Worm (Caenorhabditis elegans) whole organism, young adult: Measurements from ENCODE around the gene clec-187.
A peak's percentile ranks its signal among the peaks of the same experiment; 100 is the strongest.
"Not testable (repeated sequence)": the region's sequence is repeated elsewhere in the genome, so short reads cannot be mapped to it uniquely, and the experiment has no call there.

Experiments
- C17E4.6 ChIP-seq: fragments of 200-800 bp; sonication (Bioruptor generic); IDR thresholded peaks from 2 replicates; pipeline ENCODE4 v1.3.6; 2022; ENCODE audit warnings: missing genetic modification reagents, missing genetic modification characterization, missing compliant biosample characterization
- F10E7.11 ChIP-seq: sonication (generic microtip); optimal IDR thresholded peaks from 2 replicates; lab custom pipeline; 2017; ENCODE audit warnings: mild to moderate bottlenecking, missing genetic modification characterization, moderate library complexity, missing compliant biosample characterization
- F22D6.2 ChIP-seq: sonication (generic microtip); optimal IDR thresholded peaks from 2 replicates; lab custom pipeline; 2016; ENCODE audit warnings: mild to moderate bottlenecking, missing genetic modification characterization, missing compliant biosample characterization
- F37B4.10 ChIP-seq: fragments of 200-800 bp; sonication (Bioruptor generic); IDR thresholded peaks from 2 replicates; pipeline ENCODE4 v1.3.6; 2022; ENCODE audit warnings: missing genetic modification characterization, missing compliant biosample characterization
- F55B11.4 ChIP-seq: sonication (generic microtip); optimal IDR thresholded peaks from 2 replicates; lab custom pipeline; 2016; ENCODE audit warnings: missing compliant biosample characterization, missing genetic modification characterization, borderline replicate concordance; ENCODE audit not compliant: insufficient read depth
- K11D2.4 ChIP-seq: fragments of 200-800 bp; sonication (Bioruptor generic); IDR thresholded peaks from 2 replicates; pipeline ENCODE4 v1.3.6; 2022; ENCODE audit warnings: missing genetic modification reagents, missing genetic modification characterization, missing compliant biosample characterization
- T26A5.8 ChIP-seq: sonication (generic microtip); optimal IDR thresholded peaks from 2 replicates; lab custom pipeline; 2016; ENCODE audit warnings: missing genetic modification characterization, missing compliant biosample characterization
- Y53F4B.3 ChIP-seq: fragments of 200-800 bp; sonication (Bioruptor generic); IDR thresholded peaks from 2 replicates; pipeline ENCODE4 v1.3.6; 2022; ENCODE audit warnings: missing genetic modification reagents, missing genetic modification characterization, missing compliant biosample characterization
- akir-1 ChIP-seq: fragments of 200-800 bp; sonication (Bioruptor generic); optimal IDR thresholded peaks from 2 replicates; lab custom pipeline; 2018; ENCODE audit warnings: mild to moderate bottlenecking, missing genetic modification characterization, moderate library complexity, missing compliant biosample characterization
- ama-1 ChIP-seq, 3 experiments: fragments of 150-350 bp in 1 of 3; sonication (generic microtip) in 2 of 3; optimal IDR thresholded peaks; 2 replicates each; lab custom pipeline; 2014 to 2018; ENCODE audit warnings: missing biosample characterization in 2 of 3, missing genetic modification characterization in 2 of 3, missing genetic modification reagents in 2 of 3
- athp-1 ChIP-seq: sonication (generic microtip); optimal IDR thresholded peaks from 2 replicates; lab custom pipeline; 2017; ENCODE audit warnings: mild to moderate bottlenecking, missing genetic modification characterization, missing compliant biosample characterization
- attf-5 ChIP-seq: fragments of 200-800 bp; sonication (Bioruptor generic); optimal IDR thresholded peaks from 2 replicates; lab custom pipeline; 2018; ENCODE audit warnings: mild to moderate bottlenecking, missing genetic modification characterization, missing compliant biosample characterization
- ccch-3 ChIP-seq: fragments of 200-800 bp; sonication (Bioruptor generic); optimal IDR thresholded peaks from 2 replicates; lab custom pipeline; 2018; ENCODE audit warnings: mild to moderate bottlenecking, missing genetic modification characterization, missing compliant biosample characterization
- ceh-40 ChIP-seq: fragments of 200-800 bp; sonication (Bioruptor generic); IDR thresholded peaks from 2 replicates; pipeline ENCODE4 v1.3.6; 2022; ENCODE audit warnings: missing genetic modification characterization, missing compliant biosample characterization
- die-1 ChIP-seq: sonication (generic microtip); optimal IDR thresholded peaks from 2 replicates; lab custom pipeline; 2016; ENCODE audit warnings: missing genotype, mild to moderate bottlenecking, missing genetic modification characterization, missing compliant biosample characterization
- dpff-1 ChIP-seq: sonication (generic microtip); optimal IDR thresholded peaks from 2 replicates; lab custom pipeline; 2017; ENCODE audit warnings: mild to moderate bottlenecking, missing genetic modification characterization, missing compliant biosample characterization
- fkh-3 ChIP-seq: sonication (generic microtip); optimal IDR thresholded peaks from 2 replicates; lab custom pipeline; 2016; ENCODE audit warnings: mild to moderate bottlenecking, missing genetic modification characterization, missing compliant biosample characterization
- hlh-12 ChIP-seq: sonication (generic microtip); optimal IDR thresholded peaks from 2 replicates; lab custom pipeline; 2016; ENCODE audit warnings: missing genetic modification characterization, missing compliant biosample characterization
- hsf-1 ChIP-seq: fragments of 200-800 bp; sonication (Bioruptor generic); IDR thresholded peaks from 2 replicates; pipeline ENCODE4 v1.3.6; 2022; ENCODE audit warnings: missing genetic modification reagents, missing genetic modification characterization, missing compliant biosample characterization
- lin-26 ChIP-seq: fragments of 200-800 bp; sonication (Bioruptor generic); IDR thresholded peaks from 2 replicates; pipeline ENCODE4 v1.3.6; 2022; ENCODE audit warnings: missing genetic modification reagents, missing genetic modification characterization, missing compliant biosample characterization
- lsl-1 ChIP-seq: fragments of 200-800 bp; sonication (Bioruptor generic); optimal IDR thresholded peaks from 2 replicates; lab custom pipeline; 2018; ENCODE audit warnings: mild to moderate bottlenecking, missing genetic modification characterization, moderate library complexity, missing compliant biosample characterization
- madf-8 ChIP-seq: fragments of 200-800 bp; sonication (Bioruptor generic); conservative IDR thresholded peaks from 2 replicates; pipeline ENCODE4 v1.3.6; 2022; ENCODE audit warnings: missing genetic modification reagents, missing genetic modification characterization, missing compliant biosample characterization
- nfya-1 ChIP-seq: sonication (generic microtip); optimal IDR thresholded peaks from 2 replicates; lab custom pipeline; 2017; ENCODE audit warnings: antibody characterized with exemption, missing compliant biosample characterization, missing genetic modification characterization, borderline replicate concordance; ENCODE audit not compliant: insufficient read depth
- nfyb-1 ChIP-seq: fragments of 200-800 bp; sonication (Bioruptor generic); IDR thresholded peaks from 2 replicates; pipeline ENCODE4 v1.3.6; 2022; ENCODE audit warnings: missing genetic modification reagents, missing genetic modification characterization, missing compliant biosample characterization
- nhr-27 ChIP-seq: fragments of 200-800 bp; sonication (Bioruptor generic); optimal IDR thresholded peaks from 2 replicates; lab custom pipeline; 2018; ENCODE audit warnings: mild to moderate bottlenecking, missing genetic modification characterization, moderate library complexity, missing compliant biosample characterization
- nhr-80 ChIP-seq: sonication (generic microtip); optimal IDR thresholded peaks from 2 replicates; lab custom pipeline; 2016; ENCODE audit warnings: missing genetic modification characterization, missing compliant biosample characterization
- pha-4 ChIP-seq: fragments of 150-350 bp; sonication (generic microtip); optimal IDR thresholded peaks from 2 replicates; lab custom pipeline; 2014; ENCODE audit warnings: missing biosample characterization, missing genetic modification reagents, missing genetic modification characterization
- repo-1 ChIP-seq: sonication (generic microtip); optimal IDR thresholded peaks from 2 replicates; lab custom pipeline; 2017; ENCODE audit warnings: mild to moderate bottlenecking, missing genetic modification characterization, missing compliant biosample characterization
- rpc-1 ChIP-seq, 2 experiments: fragments of 150-350 bp in 1 of 2; sonication (generic microtip) in 1 of 2; optimal IDR thresholded peaks; 2 replicates each; lab custom pipeline; 2014 to 2018; ENCODE audit warnings: missing biosample characterization in 1 of 2, missing genetic modification characterization in 1 of 2, missing genetic modification reagents in 1 of 2, missing genotype in 1 of 2
- snpc-1.1 ChIP-seq: sonication (generic microtip); optimal IDR thresholded peaks from 2 replicates; lab custom pipeline; 2017; ENCODE audit warnings: missing genetic modification characterization, mild to moderate bottlenecking, missing compliant biosample characterization, antibody characterized with exemption, moderate library complexity, missing genotype, missing genetic modification reagents; ENCODE audit not compliant: insufficient read depth
- xnd-1 ChIP-seq: sonication (generic microtip); optimal IDR thresholded peaks from 2 replicates; lab custom pipeline; 2016; ENCODE audit warnings: missing genotype, missing genetic modification reagents, missing genetic modification characterization, missing compliant biosample characterization
- zim-3 ChIP-seq: sonication (generic microtip); optimal IDR thresholded peaks from 2 replicates; lab custom pipeline; 2017; ENCODE audit warnings: mild to moderate bottlenecking, missing genetic modification characterization, moderate library complexity, missing compliant biosample characterization
- ztf-6 ChIP-seq: fragments of 200-800 bp; sonication (Bioruptor generic); IDR thresholded peaks from 2 replicates; pipeline ENCODE4 v1.3.6; 2022; ENCODE audit warnings: missing genetic modification reagents, missing genetic modification characterization, missing compliant biosample characterization

Gene clec-187

DNA sequence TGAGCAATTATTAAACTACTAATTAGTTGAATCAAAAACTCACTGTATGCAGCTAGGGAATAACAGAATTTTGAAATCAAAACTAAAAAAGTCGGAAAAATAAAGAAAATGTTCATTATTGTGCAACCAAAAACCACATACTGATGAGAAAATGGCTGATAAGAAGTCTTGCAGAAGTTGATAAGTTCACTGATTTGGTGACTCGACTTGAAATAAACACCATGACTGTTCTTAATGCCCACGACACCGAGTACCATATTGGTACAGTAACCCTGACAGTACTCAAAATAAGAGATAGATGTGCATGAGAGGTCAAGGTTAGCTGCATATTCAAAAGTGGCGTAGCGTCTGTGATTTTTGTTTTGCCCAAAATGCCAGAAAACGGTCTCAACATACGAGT, 14.7 kb upstream of the clec-187 start (continued):
- no peak for TF ChIP-seq zim-3
- no peak for TF ChIP-seq ama-1 (optimal IDR thresholded peaks at IDR 0.05; lab: Kevin White, UChicago)
- no peak for TF ChIP-seq ama-1 (GFP tag; optimal IDR thresholded peaks at IDR 0.05; lab: Kevin White, UChicago)

DNA sequence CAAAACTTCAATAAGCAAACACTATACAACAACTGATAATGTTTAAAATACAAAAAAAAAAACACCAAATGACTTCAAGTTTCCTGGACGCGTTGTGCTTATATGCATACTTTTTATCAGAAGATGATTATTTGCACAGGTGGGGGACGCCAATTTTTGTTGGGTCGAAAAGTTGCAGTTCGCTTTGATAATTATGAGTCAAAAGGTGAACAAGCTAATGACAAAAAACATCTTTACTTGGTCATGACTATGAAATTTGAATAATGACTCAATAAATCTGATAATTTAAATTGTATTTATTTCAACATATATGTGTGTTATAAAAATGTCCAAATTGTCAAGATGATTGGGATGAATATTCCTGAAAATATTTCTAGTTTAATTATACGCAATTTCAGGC, 11.9 kb upstream of the clec-187 start, which contains the start of gene ZK896.4:
ZK896.4 (minus strand) TSS at position 101 of the 400 bp plus-strand sequence.
- TF ChIP-seq akir-1 (no peak), hlh-12 (tag; lab: Kevin White, UChicago) (no peak), hsf-1 (GFP tag; lab: Robert Waterston, UW) (no peak), F55B11.4 (tag; lab: Kevin White, UChicago) (no peak), dpff-1 (tag; lab: Kevin White, UChicago) (no peak), madf-8 (no peak), ccch-3 (GFP tag; lab: Kevin White, UChicago) (no peak), C17E4.6 (GFP tag; lab: Robert Waterston, UW) (no peak), nfya-1 (tag; lab: Kevin White, UChicago) (no peak), rpc-1 (optimal IDR thresholded peaks at IDR 0.05; lab: Kevin White, UChicago) (no peak), rpc-1 (tag; optimal IDR thresholded peaks at IDR 0.05; lab: Kevin White, UChicago) (no peak), ceh-40 (GFP tag; lab: Robert Waterston, UW) (no peak), die-1 (tag; lab: Kevin White, UChicago) (no peak), T26A5.8 (no peak), snpc-1.1 (tag; lab: Kevin White, UChicago) (no peak), F22D6.2 (tag; lab: Kevin White, UChicago) (no peak), F10E7.11 (tag; lab: Kevin White, UChicago) (no peak), lin-26 (GFP tag; lab: Robert Waterston, UW) (no peak), lsl-1 (GFP tag; lab: Kevin White, UChicago) (no peak), pha-4 (tag; lab: Kevin White, UChicago) (no peak)

DNA sequence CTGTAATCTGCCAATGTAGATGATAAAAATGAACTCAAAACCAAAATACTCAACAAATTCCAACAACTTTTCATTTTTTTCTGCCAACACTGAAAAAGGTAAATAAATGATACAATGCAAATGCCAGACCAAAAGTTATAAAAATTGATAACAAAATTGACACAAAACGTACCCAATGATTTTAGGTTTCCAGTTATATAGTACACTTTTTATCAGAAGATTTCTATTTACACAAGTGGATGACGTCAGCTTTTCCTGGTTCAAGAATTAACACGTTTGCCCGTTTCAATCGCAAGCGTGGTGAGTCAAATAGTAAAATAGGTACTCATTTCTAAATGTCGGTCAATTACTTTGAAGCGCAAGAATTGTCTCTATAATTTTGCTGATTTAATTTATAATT, 8.3 kb upstream of the clec-187 start, which contains the start of gene ZK896.5:
ZK896.5 (minus strand) TSS at position 89 of the 400 bp plus-strand sequence.
- TF ChIP-seq xnd-1: no peak
- TF ChIP-seq nhr-80 (tag; lab: Kevin White, UChicago): peak; percentile 42

DNA sequence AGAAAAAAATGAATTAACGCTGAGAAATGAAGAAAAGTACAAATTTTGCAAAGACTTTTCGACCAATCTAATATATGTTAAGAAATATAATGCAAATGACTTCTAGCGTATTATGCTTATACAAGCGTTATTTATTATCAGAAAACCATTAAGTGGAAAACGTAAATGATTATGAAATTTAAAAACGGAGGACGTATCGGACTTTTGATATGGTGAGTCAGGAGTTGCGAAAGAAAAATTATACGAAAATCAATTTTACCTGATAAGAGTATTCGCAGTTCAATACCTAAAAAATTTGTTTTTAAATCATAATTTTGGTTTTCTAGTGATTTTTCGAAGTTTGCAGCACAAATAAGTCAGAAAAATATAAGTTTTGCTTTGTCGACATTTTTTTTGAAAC, 5.3 kb upstream of the clec-187 start:
- TF ChIP-seq fkh-3 (tag; lab: Kevin White, UChicago) (no peak), K11D2.4 (GFP tag; lab: Robert Waterston, UW) (no peak), nhr-27 (tag; lab: Kevin White, UChicago) (no peak), lsl-1 (GFP tag; lab: Kevin White, UChicago) (no peak), nhr-80 (tag; lab: Kevin White, UChicago) (peak; percentile 52), nfyb-1 (no peak), ztf-6 (no peak), athp-1 (tag; lab: Kevin White, UChicago) (no peak), repo-1 (tag; lab: Kevin White, UChicago) (no peak)

DNA sequence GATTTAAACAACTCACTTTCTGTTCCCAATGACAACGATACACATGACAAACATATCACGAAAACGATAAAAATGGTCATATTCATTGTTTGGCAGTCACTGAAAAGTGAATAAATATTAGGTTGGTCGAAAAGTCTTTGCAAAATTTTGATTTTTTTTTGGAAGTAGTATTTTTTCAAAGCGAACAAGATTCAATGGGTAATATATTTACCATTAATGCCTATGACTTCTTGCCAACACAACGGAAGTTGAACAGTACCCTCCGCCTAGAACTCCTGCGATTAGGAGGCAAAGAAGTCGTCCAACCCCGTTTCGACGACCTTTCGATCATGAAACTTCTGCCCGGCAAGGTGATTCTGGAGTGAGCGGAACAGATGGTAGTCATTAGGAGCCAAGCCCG, 4.0 kb upstream of the clec-187 start, which contains the start of gene ZK896.1:
ZK896.1 (minus strand) TSS at position 101 of the 400 bp plus-strand sequence.
- TF ChIP-seq Y53F4B.3 (GFP tag; lab: Robert Waterston, UW); F37B4.10 (GFP tag; lab: Robert Waterston, UW); attf-5 (GFP tag; lab: Kevin White, UChicago): not testable (repeated sequence)
